Fruit fly (Drosophila melanogaster) whole organism: Measurements from ENCODE around the gene Targ3.

Experiments used
- CG8478 ChIP-seq: fragments of >200 bp; optimal IDR thresholded peaks from 2 replicates; lab custom pipeline; 2018; ENCODE audit warnings: inconsistent platforms
- Dll ChIP-seq: fragments of >200 bp; optimal IDR thresholded peaks from 2 replicates; lab custom pipeline; 2017
- EcR ChIP-seq, 2 experiments: fragments of >200 bp; optimal IDR thresholded peaks; 2 replicates each; lab custom pipeline; 2017; ENCODE audit warnings: missing biosample characterization in 2 of 2, missing genetic modification characterization in 2 of 2, missing genetic modification reagents in 2 of 2
- pan ChIP-seq: fragments of >200 bp; optimal IDR thresholded peaks from 2 replicates; lab custom pipeline; 2017
- psq ChIP-seq: fragments of >200 bp; optimal IDR thresholded peaks from 2 replicates; lab custom pipeline; 2017

- TF ChIP-seq CG8478 (no peak), pan (lab: Kevin White, UChicago) (no peak), EcR (GFP tag; optimal IDR thresholded peaks at IDR 0.05; lab: Kevin White, UChicago) (no peak), psq (lab: Kevin White, UChicago) (no peak), Dll (lab: Kevin White, UChicago) (no peak)
Measured at dm6 chr3L:21176935-21177581, 19.6 kb upstream of the Targ3 start.
